Worm (Caenorhabditis elegans): ENCODE results near the gene Y48A6B.9.

DNA sequence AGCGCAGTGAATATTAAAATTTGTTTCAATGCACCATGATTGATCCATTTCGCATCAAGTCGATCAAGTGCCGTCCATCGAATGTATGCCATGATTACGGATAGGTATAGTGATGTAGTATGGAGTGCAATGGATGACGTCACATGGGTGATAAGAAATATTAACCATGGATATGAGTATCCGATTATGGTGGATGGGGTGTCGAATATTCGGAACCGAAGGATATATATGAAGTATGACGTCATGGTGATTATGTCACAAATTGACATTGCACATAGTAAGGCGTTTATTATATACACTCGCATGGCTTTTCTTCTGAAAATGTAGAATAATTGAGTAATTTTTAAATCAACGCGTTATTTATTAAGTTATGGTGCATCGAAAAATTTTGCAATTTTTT, 38.9 kb upstream of the Y48A6B.9 start:
- no peak for TF ChIP-seq flt-1 (GFP tag; IDR thresholded peaks at IDR 0.05)
- TF ChIP-seq tab-1 (GFP tag; IDR thresholded peaks at IDR 0.05) = no peak
- no peak for TF ChIP-seq ztf-29 (GFP tag; IDR thresholded peaks at IDR 0.05)
- TF ChIP-seq klf-2 (GFP tag; conservative IDR thresholded peaks at IDR 0.05) = no peak
- no peak for TF ChIP-seq cog-1 (tag; optimal IDR thresholded peaks at IDR 0.05)
